Fruit fly (Drosophila melanogaster) whole organism, embryonic: ENCODE data around the gene Cerk.

Experiments
- ATbp ChIP-seq: fragments of 200-800 bp; sonication (Bioruptor generic); optimal IDR thresholded peaks from 2 replicates; lab custom pipeline; 2017; ENCODE audit warnings: missing biosample characterization, mild to moderate bottlenecking, missing genetic modification characterization, missing genetic modification reagents
- Abd-B ChIP-seq: fragments of 200-800 bp; sonication (Bioruptor generic); optimal IDR thresholded peaks from 2 replicates; lab custom pipeline; 2018; ENCODE audit warnings: missing biosample characterization, mild to moderate bottlenecking, missing genetic modification characterization, moderate library complexity
- Asciz ChIP-seq: fragments of 200-800 bp; sonication (Bioruptor generic); optimal IDR thresholded peaks from 2 replicates; lab custom pipeline; 2017; ENCODE audit warnings: missing biosample characterization, mild to moderate bottlenecking, missing genetic modification characterization, missing genetic modification reagents
- CG10543 ChIP-seq: fragments of 200-800 bp; sonication (Bioruptor generic); optimal IDR thresholded peaks from 3 replicates; lab custom pipeline; 2017; ENCODE audit warnings: missing biosample characterization, mild to moderate bottlenecking, missing genetic modification characterization, moderate library complexity
- CG10959 ChIP-seq: fragments of 200-800 bp; sonication (Bioruptor generic); IDR thresholded peaks from 2 replicates; pipeline ENCODE4 v1.3.6; 2022; ENCODE audit warnings: missing biosample characterization, missing genetic modification characterization
- CG11696 ChIP-seq: fragments of 200-800 bp; sonication (Bioruptor generic); IDR thresholded peaks from 2 replicates; pipeline ENCODE4 v1.3.6; 2022; ENCODE audit warnings: missing biosample characterization, missing genetic modification characterization
- CG12659 ChIP-seq: fragments of 200-800 bp; sonication (Bioruptor generic); optimal IDR thresholded peaks from 3 replicates; lab custom pipeline; 2017; ENCODE audit warnings: mild to moderate bottlenecking, missing biosample characterization, missing genetic modification reagents, missing genetic modification characterization
- CG15479 ChIP-seq: fragments of 200-800 bp; sonication (Bioruptor generic); optimal IDR thresholded peaks from 3 replicates; lab custom pipeline; 2019; ENCODE audit warnings: missing biosample characterization, mild to moderate bottlenecking, missing genetic modification characterization, moderate library complexity
- CG1647 ChIP-seq: fragments of 200-800 bp; sonication (Bioruptor generic); optimal IDR thresholded peaks from 3 replicates; lab custom pipeline; 2016; ENCODE audit warnings: missing biosample characterization, missing genetic modification characterization
- CG17328 ChIP-seq: fragments of 200-800 bp; sonication (Bioruptor generic); IDR thresholded peaks from 2 replicates; pipeline ENCODE4 v1.3.6; 2022; ENCODE audit warnings: missing biosample characterization, missing genetic modification characterization
- CG18764 ChIP-seq: fragments of 200-800 bp; sonication (Bioruptor generic); optimal IDR thresholded peaks from 3 replicates; lab custom pipeline; 2016; ENCODE audit warnings: missing biosample characterization, missing genetic modification characterization
- CG2116 ChIP-seq: fragments of 200-800 bp; sonication (Bioruptor generic); optimal IDR thresholded peaks from 3 replicates; lab custom pipeline; 2018; ENCODE audit warnings: missing biosample characterization, mild to moderate bottlenecking, missing genetic modification characterization
- CG2712 ChIP-seq: fragments of 200-800 bp; optimal IDR thresholded peaks from 3 replicates; lab custom pipeline; 2019; ENCODE audit warnings: missing biosample characterization, mild to moderate bottlenecking, missing genetic modification characterization, moderate library complexity
- CG32772 ChIP-seq: fragments of 200-800 bp; sonication (Bioruptor generic); IDR thresholded peaks from 2 replicates; pipeline ENCODE4 v1.3.6; 2022; ENCODE audit warnings: missing biosample characterization, missing genetic modification characterization
- CG4820 ChIP-seq: fragments of 200-800 bp; sonication (Bioruptor generic); optimal IDR thresholded peaks from 3 replicates; lab custom pipeline; 2016; ENCODE audit warnings: missing biosample characterization, missing genetic modification characterization
- CG4854 ChIP-seq: fragments of 200-800 bp; sonication (Bioruptor generic); optimal IDR thresholded peaks from 2 replicates; lab custom pipeline; 2016; ENCODE audit warnings: missing biosample characterization, missing genetic modification characterization, inconsistent platforms
- CG7271 ChIP-seq: fragments of 200-800 bp; sonication (Bioruptor generic); optimal IDR thresholded peaks from 2 replicates; lab custom pipeline; 2018; ENCODE audit warnings: missing biosample characterization, mild to moderate bottlenecking, missing genetic modification characterization, moderate library complexity
- CG7839 ChIP-seq: fragments of 200-800 bp; sonication (Bioruptor generic); optimal IDR thresholded peaks from 3 replicates; lab custom pipeline; 2018; ENCODE audit warnings: missing biosample characterization, mild to moderate bottlenecking, missing genetic modification characterization, moderate library complexity
- CG8089 ChIP-seq: fragments of 200-800 bp; sonication (Bioruptor generic); optimal IDR thresholded peaks from 3 replicates; lab custom pipeline; 2016; ENCODE audit warnings: missing biosample characterization, missing genetic modification characterization
- CG9797 ChIP-seq: fragments of 200-800 bp; sonication (Bioruptor generic); optimal IDR thresholded peaks from 3 replicates; lab custom pipeline; 2018; ENCODE audit warnings: missing biosample characterization, mild to moderate bottlenecking, missing genetic modification characterization
- HHEX ChIP-seq: fragments of 200-800 bp; sonication (Bioruptor generic); optimal IDR thresholded peaks from 3 replicates; lab custom pipeline; 2017; ENCODE audit warnings: missing biosample characterization, mild to moderate bottlenecking, missing genetic modification characterization, missing genetic modification reagents
- Hmr ChIP-seq: fragments of 200-800 bp; sonication (Bioruptor generic); optimal IDR thresholded peaks from 3 replicates; lab custom pipeline; 2017; ENCODE audit warnings: mild to moderate bottlenecking, missing biosample characterization, missing genetic modification reagents, missing genetic modification characterization
- Hr51 ChIP-seq, 2 experiments: fragments of 200-800 bp; sonication (Bioruptor generic); optimal IDR thresholded peaks; 2 replicates in 1 of 2; 3 replicates in 1 of 2; lab custom pipeline; 2016 to 2018; ENCODE audit warnings: missing biosample characterization in 2 of 2, missing genetic modification characterization in 2 of 2, mild to moderate bottlenecking in 1 of 2, moderate library complexity in 1 of 2
- Nf-YA ChIP-seq: fragments of 200-800 bp; sonication (Bioruptor generic); IDR thresholded peaks from 2 replicates; pipeline ENCODE4 v1.3.6; 2022; ENCODE audit warnings: missing biosample characterization, missing genetic modification characterization
- Oli ChIP-seq: fragments of 200-800 bp; sonication (Bioruptor generic); optimal IDR thresholded peaks from 2 replicates; lab custom pipeline; 2018; ENCODE audit warnings: missing biosample characterization, mild to moderate bottlenecking, missing genetic modification characterization, moderate library complexity
- Pdp1 ChIP-seq, 2 experiments: fragments of 200-800 bp; sonication (Bioruptor generic); optimal IDR thresholded peaks; 3 replicates each; lab custom pipeline; 2016; ENCODE audit warnings: missing biosample characterization in 2 of 2, missing genetic modification characterization in 2 of 2, mild to moderate bottlenecking in 1 of 2, moderate library complexity in 1 of 2
- Ravus ChIP-seq: fragments of 200-800 bp; sonication (Bioruptor generic); IDR thresholded peaks from 2 replicates; pipeline ENCODE4 v1.3.6; 2022; ENCODE audit warnings: missing biosample characterization, missing genetic modification characterization
- Sox100B ChIP-seq: fragments of 200-800 bp; sonication (Bioruptor generic); optimal IDR thresholded peaks from 3 replicates; lab custom pipeline; 2018; ENCODE audit warnings: missing biosample characterization, mild to moderate bottlenecking, missing genetic modification characterization
- Sox102F ChIP-seq: fragments of 200-800 bp; sonication (Bioruptor generic); optimal IDR thresholded peaks from 2 replicates; lab custom pipeline; 2018; ENCODE audit warnings: missing biosample characterization, mild to moderate bottlenecking, missing genetic modification characterization, moderate library complexity
- Sry-δ ChIP-seq: fragments of 200-800 bp; sonication (Bioruptor generic); optimal IDR thresholded peaks from 2 replicates; lab custom pipeline; 2016; ENCODE audit warnings: missing biosample characterization, missing genetic modification characterization
- aop ChIP-seq: fragments of 200-800 bp; sonication (Bioruptor generic); IDR thresholded peaks from 2 replicates; pipeline ENCODE4 v1.3.6; 2022; ENCODE audit warnings: missing biosample characterization, missing genetic modification characterization
- ase ChIP-seq: fragments of 200-800 bp; sonication (Bioruptor generic); IDR thresholded peaks from 3 replicates; pipeline ENCODE4 v1.3.6; 2022; ENCODE audit warnings: missing biosample characterization, missing genetic modification characterization
- bbx ChIP-seq: fragments of 200-800 bp; sonication (Bioruptor generic); IDR thresholded peaks from 2 replicates; pipeline ENCODE4 v1.3.6; 2022; ENCODE audit warnings: missing biosample characterization, missing genetic modification characterization; ENCODE audit not compliant: partially characterized antibody
- br ChIP-seq: fragments of >200 bp; optimal IDR thresholded peaks from 2 replicates; lab custom pipeline; 2017
- cad ChIP-seq: fragments of >200 bp; optimal IDR thresholded peaks from 2 replicates; lab custom pipeline; 2017; ENCODE audit warnings: missing biosample characterization, missing genetic modification characterization
- cato ChIP-seq: fragments of 200-800 bp; sonication (Bioruptor generic); optimal IDR thresholded peaks from 2 replicates; lab custom pipeline; 2016; ENCODE audit warnings: missing biosample characterization, missing genetic modification characterization, borderline replicate concordance
- hb ChIP-seq: fragments of 200-800 bp; sonication (Bioruptor generic); IDR thresholded peaks from 3 replicates; pipeline ENCODE4 v1.3.6; 2022; ENCODE audit warnings: missing biosample characterization, missing genetic modification characterization; ENCODE audit not compliant: partially characterized antibody
- hbn ChIP-seq: fragments of 200-800 bp; sonication (Bioruptor generic); IDR thresholded peaks from 2 replicates; pipeline ENCODE4 v1.3.6; 2022; ENCODE audit warnings: missing biosample characterization, missing genetic modification characterization; ENCODE audit not compliant: partially characterized antibody
- ind ChIP-seq: fragments of 200-800 bp; sonication (Bioruptor generic); optimal IDR thresholded peaks from 3 replicates; lab custom pipeline; 2016; ENCODE audit warnings: missing biosample characterization, missing genetic modification characterization
- jigr1 ChIP-seq: fragments of 200-800 bp; sonication (Bioruptor generic); IDR thresholded peaks from 3 replicates; pipeline ENCODE4 v1.3.6; 2022; ENCODE audit warnings: missing biosample characterization, missing genetic modification characterization
- lab ChIP-seq: fragments of 200-800 bp; sonication (Bioruptor generic); optimal IDR thresholded peaks from 3 replicates; lab custom pipeline; 2017; ENCODE audit warnings: missing biosample characterization, missing genetic modification characterization, mild to moderate bottlenecking, moderate library complexity, missing genetic modification reagents
- lmd ChIP-seq: fragments of 200-800 bp; sonication (Bioruptor generic); IDR thresholded peaks from 2 replicates; pipeline ENCODE4 v1.3.6; 2022; ENCODE audit warnings: missing biosample characterization, missing genetic modification characterization
- pb ChIP-seq: fragments of 200-800 bp; sonication (Bioruptor generic); optimal IDR thresholded peaks from 3 replicates; lab custom pipeline; 2016; ENCODE audit warnings: missing biosample characterization, missing genetic modification characterization
- pfk ChIP-seq: fragments of 200-800 bp; sonication (Bioruptor generic); optimal IDR thresholded peaks from 2 replicates; lab custom pipeline; 2018; ENCODE audit warnings: missing biosample characterization, mild to moderate bottlenecking, missing genetic modification characterization, moderate library complexity
- pita ChIP-seq: fragments of 200-800 bp; sonication (Bioruptor generic); optimal IDR thresholded peaks from 2 replicates; lab custom pipeline; 2017; ENCODE audit warnings: missing biosample characterization, mild to moderate bottlenecking, missing genetic modification characterization
- sc ChIP-seq, 3 experiments: fragments of >200 bp in 2 of 3; fragments of 200-800 bp in 1 of 3; sonication (Bioruptor generic) in 1 of 3; optimal IDR thresholded peaks; 2 replicates in 2 of 3; 3 replicates in 1 of 3; lab custom pipeline; 2017; ENCODE audit warnings: mild to moderate bottlenecking in 1 of 3, missing biosample characterization in 1 of 3, missing genetic modification characterization in 1 of 3, missing genetic modification reagents in 1 of 3
- trem ChIP-seq: fragments of 200-800 bp; optimal IDR thresholded peaks from 3 replicates; lab custom pipeline; 2019; ENCODE audit warnings: missing biosample characterization, mild to moderate bottlenecking, missing genetic modification characterization, moderate library complexity
- wor ChIP-seq: fragments of 200-800 bp; sonication (Bioruptor generic); IDR thresholded peaks from 2 replicates; pipeline ENCODE4 v1.3.6; 2022; ENCODE audit warnings: missing biosample characterization, missing genetic modification characterization

Cerk gene

dm6 chr3R:5361681-5362319 is 6.3 kb downstream of the Cerk start (continued):
- 0 out of 2 replicates have a peak, but pooled peaks have one; percentile 15 for TF ChIP-seq aop (GFP tag; lab: Robert Waterston, UW)
- peak; percentile 50; the same call in 1 of the 2 replicates for TF ChIP-seq Ravus (GFP tag; lab: Robert Waterston, UW)
- peak; percentile 70 for TF ChIP-seq Asciz (GFP tag; lab: Kevin White, UChicago)
- peak; percentile 42; the same call in 1 of the 2 replicates for TF ChIP-seq wor (GFP tag; lab: Robert Waterston, UW)
- TF ChIP-seq Hmr (GFP tag; lab: Kevin White, UChicago), result peak; percentile 82
- peak; percentile 80 to 87 for TF ChIP-seq Pdp1 (GFP tag; optimal IDR thresholded peaks at IDR 0.05; lab: Kevin White, UChicago)
- peak; percentile 67 for TF ChIP-seq CG10959 (GFP tag; lab: Robert Waterston, UW)
- peak; percentile 77 for TF ChIP-seq Nf-YA
- no peak; the same call in 1 of the 2 replicates for TF ChIP-seq CG11696 (GFP tag; lab: Robert Waterston, UW)
- TF ChIP-seq ase (GFP tag; lab: Robert Waterston, UW), result peak; percentile 81
- TF ChIP-seq cato (GFP tag; lab: Kevin White, UChicago), result peak; percentile 46
- peak; percentile 31; the same call in 1 of the 3 replicates for TF ChIP-seq jigr1 (GFP tag; lab: Robert Waterston, UW)
- TF ChIP-seq CG10543 (GFP tag; lab: Kevin White, UChicago), result peak; percentile 28
- peak; percentile 79 for TF ChIP-seq CG32772 (GFP tag; lab: Robert Waterston, UW)
- peak; percentile 84 for TF ChIP-seq CG17328 (GFP tag; lab: Robert Waterston, UW)
- TF ChIP-seq CG4820 (GFP tag; lab: Kevin White, UChicago), result peak; percentile 79
- peak; percentile 92 for TF ChIP-seq lab (GFP tag; lab: Kevin White, UChicago)
- peak; percentile 87 for TF ChIP-seq CG2712 (tag; lab: Kevin White, UChicago)
- peak; percentile 58 for TF ChIP-seq CG18764
- TF ChIP-seq HHEX (GFP tag; lab: Kevin White, UChicago), result peak; percentile 76
- no peak for TF ChIP-seq CG15479 (GFP tag; lab: Kevin White, UChicago)
- TF ChIP-seq ind (GFP tag; lab: Kevin White, UChicago), result peak; percentile 86
- no peak for TF ChIP-seq Sox100B
- peak; percentile 75 for TF ChIP-seq CG12659 (GFP tag; lab: Kevin White, UChicago)
- TF ChIP-seq pita (GFP tag; lab: Kevin White, UChicago), result no peak
- TF ChIP-seq CG8089 (GFP tag; lab: Kevin White, UChicago), result peak; percentile 59
- TF ChIP-seq CG2116, result peak; percentile 4
- peak; percentile 23 for TF ChIP-seq trem (tag; lab: Kevin White, UChicago)
- TF ChIP-seq Sry-δ, result peak; percentile 42
- peak; percentile 87 for TF ChIP-seq CG7839 (tag; lab: Kevin White, UChicago)
- peak; percentile 77 for TF ChIP-seq pb (GFP tag; lab: Kevin White, UChicago)
- no peak for TF ChIP-seq bbx (GFP tag; lab: Robert Waterston, UW)
- TF ChIP-seq ATbp (GFP tag; lab: Kevin White, UChicago), result peak; percentile 71
- no peak for TF ChIP-seq hb (GFP tag; lab: Robert Waterston, UW)
- TF ChIP-seq lmd (GFP tag; lab: Robert Waterston, UW), result peak; percentile 88
- peak; percentile 63 to 84 for TF ChIP-seq Hr51 (GFP tag; optimal IDR thresholded peaks at IDR 0.05; lab: Kevin White, UChicago)
- TF ChIP-seq CG9797 (GFP tag; lab: Kevin White, UChicago), result no peak
- TF ChIP-seq sc (optimal IDR thresholded peaks at IDR 0.05; lab: Kevin White, UChicago), result no peak
- peak; percentile 42 for TF ChIP-seq sc (GFP tag; optimal IDR thresholded peaks at IDR 0.05; lab: Kevin White, UChicago)
- TF ChIP-seq br (lab: Kevin White, UChicago), result no peak
- TF ChIP-seq hbn (GFP tag; lab: Robert Waterston, UW), result no peak
- peak; percentile 68 for TF ChIP-seq CG1647 (GFP tag; lab: Kevin White, UChicago)
- TF ChIP-seq Oli (tag; lab: Kevin White, UChicago), result peak; percentile 85
- TF ChIP-seq pfk (GFP tag; lab: Kevin White, UChicago), result no peak
- peak; percentile 88 for TF ChIP-seq Sox102F (GFP tag; lab: Kevin White, UChicago)
- TF ChIP-seq CG4854 (GFP tag; lab: Kevin White, UChicago), result peak; percentile 65
- peak; percentile 68 for TF ChIP-seq Abd-B (GFP tag; lab: Kevin White, UChicago)
- TF ChIP-seq cad (GFP tag; lab: Kevin White, UChicago), result no peak
- TF ChIP-seq CG7271 (tag; lab: Kevin White, UChicago), result peak; percentile 26
